Worm (Caenorhabditis elegans): ENCODE data around the gene tbc-9.

ce11 chrIV:13454698-13455097, 48.0 kb downstream of the tbc-9 start, which contains the start of gene uso-1:
- TF ChIP-seq unc-62 (GFP tag; optimal IDR thresholded peaks at IDR 0.05) = no peak
- no peak for TF ChIP-seq lin-32 (GFP tag; optimal IDR thresholded peaks at IDR 0.05)
- no peak for TF ChIP-seq nhr-237 (tag; optimal IDR thresholded peaks at IDR 0.05)
- TF ChIP-seq M03D4.4 (tag; optimal IDR thresholded peaks at IDR 0.05) = no peak
- TF ChIP-seq snpc-4 (tag; optimal IDR thresholded peaks at IDR 0.05) = no peak
- TF ChIP-seq hlh-1 (tag; optimal IDR thresholded peaks at IDR 0.05) = no peak
- no peak for TF ChIP-seq ceh-43 (GFP tag; optimal IDR thresholded peaks at IDR 0.05)
- TF ChIP-seq nhr-12 (tag; optimal IDR thresholded peaks at IDR 0.05) = no peak
- TF ChIP-seq ces-1 (GFP tag; optimal IDR thresholded peaks at IDR 0.05) = no peak
- TF ChIP-seq lsy-2 (tag; optimal IDR thresholded peaks at IDR 0.05) = no peak
- TF ChIP-seq pha-4 (tag; optimal IDR thresholded peaks at IDR 0.05) = no peak
- TF ChIP-seq unc-39 (tag; optimal IDR thresholded peaks at IDR 0.05) = no peak
- no peak for TF ChIP-seq lin-13 (tag; optimal IDR thresholded peaks at IDR 0.05)
- TF ChIP-seq nhr-2 (tag; optimal IDR thresholded peaks at IDR 0.05) = no peak
